Fruit fly (Drosophila melanogaster): ENCODE results near the gene CG13082.

The CG13082 gene

DNA sequence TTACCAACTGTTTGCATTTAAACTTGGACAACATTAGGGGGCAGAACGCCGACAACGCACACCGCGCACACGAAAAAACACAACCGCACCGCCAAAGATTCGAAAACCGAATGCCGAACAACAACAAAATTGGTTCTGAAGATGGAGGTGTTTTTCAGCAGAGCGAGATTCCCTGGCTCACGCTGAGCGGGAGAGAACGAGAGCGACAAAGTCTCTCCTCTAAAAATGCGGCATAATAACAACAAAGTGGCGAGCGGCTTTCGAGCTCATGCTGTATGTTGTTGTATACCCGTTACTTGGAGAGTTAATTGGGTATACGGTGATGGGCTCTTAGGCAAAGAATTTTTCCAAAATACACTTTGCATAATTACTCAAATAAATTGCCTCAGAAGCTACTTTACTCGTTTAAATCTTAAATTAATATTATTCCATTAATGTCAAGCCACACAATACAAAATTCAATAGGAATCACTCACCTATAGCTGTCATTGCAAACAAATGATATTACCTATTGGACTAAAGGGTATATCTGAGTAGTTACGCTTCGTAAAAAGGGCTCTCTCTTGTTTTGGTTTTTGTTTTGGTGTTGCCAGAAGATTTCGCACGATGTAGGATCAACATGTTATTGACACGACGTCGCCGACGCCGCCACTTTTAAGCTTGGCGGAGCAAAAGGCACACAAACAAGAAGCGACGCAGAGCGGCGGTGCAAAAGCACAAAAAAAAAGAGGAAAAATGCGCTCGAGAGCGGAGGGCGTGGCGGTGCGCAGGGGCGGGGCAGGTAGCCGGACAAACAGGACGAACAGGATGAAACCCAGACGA lies 34.5 kb downstream of the CG13082 start (continued):
- TF ChIP-seq CG18764 (GFP tag; optimal IDR thresholded peaks at IDR 0.05) (peak; percentile 23), Hr51 (GFP tag; optimal IDR thresholded peaks at IDR 0.05) (peak; percentile 70 to 73), CG12659 (GFP tag; optimal IDR thresholded peaks at IDR 0.05) (peak; percentile 66), Six4 (GFP tag; optimal IDR thresholded peaks at IDR 0.05) (no peak), CG10431 (GFP tag; optimal IDR thresholded peaks at IDR 0.05) (no peak), CG1832 (GFP tag; optimal IDR thresholded peaks at IDR 0.05) (no peak), CG2202 (tag; optimal IDR thresholded peaks at IDR 0.05) (peak; percentile 42), Doc2 (GFP tag; IDR thresholded peaks at IDR 0.05) (no peak), CG4617 (GFP tag; optimal IDR thresholded peaks at IDR 0.05; ENCODE audit: borderline replicate concordance) (peak; percentile 26), CG10209 (GFP tag; optimal IDR thresholded peaks at IDR 0.05) (peak; percentile 75), dimm (GFP tag; IDR thresholded peaks at IDR 0.05) (no peak), CG10462 (GFP tag; optimal IDR thresholded peaks at IDR 0.05) (no peak), Usf (GFP tag; optimal IDR thresholded peaks at IDR 0.05) (peak; percentile 34), CG30403 (GFP tag; optimal IDR thresholded peaks at IDR 0.05) (peak; percentile 69), CG18262 (tag; optimal IDR thresholded peaks at IDR 0.05) (peak; percentile 77), CG17361 (GFP tag; IDR thresholded peaks at IDR 0.05) (peak; percentile 62), gem (tag; optimal IDR thresholded peaks at IDR 0.05) (peak; percentile 78), slbo (GFP tag; IDR thresholded peaks at IDR 0.05) (peak; percentile 68; the same call in 1 of the 2 replicates), CrebB (tag; optimal IDR thresholded peaks at IDR 0.05) (peak; percentile 72), CG42726 (GFP tag; IDR thresholded peaks at IDR 0.05; ENCODE audit: partially characterized antibody) (peak; percentile 58), zfh1 (GFP tag; IDR thresholded peaks at IDR 0.05) (peak; percentile 64; the same call in 2 of the 3 replicates), croc (GFP tag; conservative IDR thresholded peaks at IDR 0.05) (no peak), Bteb2 (GFP tag; optimal IDR thresholded peaks at IDR 0.05) (peak; percentile 67), CG3281 (GFP tag; optimal IDR thresholded peaks at IDR 0.05) (peak; percentile 78), CG3407 (GFP tag; optimal IDR thresholded peaks at IDR 0.05) (peak; percentile 30), tna (GFP tag; IDR thresholded peaks at IDR 0.05; ENCODE audit: partially characterized antibody) (no peak), sna (GFP tag; IDR thresholded peaks at IDR 0.05; ENCODE audit: partially characterized antibody) (no peak), CG11093 (GFP tag; IDR thresholded peaks at IDR 0.05) (no peak), dati (GFP tag; IDR thresholded peaks at IDR 0.05) (no peak), CG6683 (GFP tag; optimal IDR thresholded peaks at IDR 0.05) (peak; percentile 43), sob (GFP tag; IDR thresholded peaks at IDR 0.05) (peak; percentile 28; the same call in 1 of the 2 replicates), CG7372 (GFP tag; IDR thresholded peaks at IDR 0.05) (0 out of 2 replicates have a peak, but pooled peaks have one; percentile 6), jigr1 (GFP tag; IDR thresholded peaks at IDR 0.05) (no peak), CG17186 (GFP tag; optimal IDR thresholded peaks at IDR 0.05) (no peak), C15 (GFP tag; IDR thresholded peaks at IDR 0.05) (no peak), jumu (GFP tag; optimal IDR thresholded peaks at IDR 0.05) (peak; percentile 39), sim (GFP tag; IDR thresholded peaks at IDR 0.05) (no peak), Sox100B (GFP tag; optimal IDR thresholded peaks at IDR 0.05) (peak; percentile 55), pb (GFP tag; optimal IDR thresholded peaks at IDR 0.05) (no peak), H2.0 (GFP tag; IDR thresholded peaks at IDR 0.05) (peak; percentile 40; the same call in 1 of the 2 replicates), Atf3 (GFP tag; optimal IDR thresholded peaks at IDR 0.05) (no peak), CG12769 (tag; optimal IDR thresholded peaks at IDR 0.05) (peak; percentile 78), ase (GFP tag; IDR thresholded peaks at IDR 0.05) (0 out of 3 replicates have a peak, but pooled peaks have one; percentile 14), Ssrp (tag; optimal IDR thresholded peaks at IDR 0.05) (peak; percentile 56), lmd (GFP tag; IDR thresholded peaks at IDR 0.05) (peak; percentile 52), CG13624 (GFP tag; optimal IDR thresholded peaks at IDR 0.05) (no peak), gce (GFP tag; IDR thresholded peaks at IDR 0.05) (no peak), CG2678 (tag; optimal IDR thresholded peaks at IDR 0.05) (peak; percentile 85), NK7.1 (GFP tag; optimal IDR thresholded peaks at IDR 0.05) (peak; percentile 46)
